Worm (Caenorhabditis elegans) whole organism, L2 larva: Measurements from ENCODE around the gene aqp-2.
A peak's percentile ranks its signal among the peaks of the same experiment; 100 is the strongest.

Source experiments
- F13H6.1 ChIP-seq: sonication (generic microtip); optimal IDR thresholded peaks from 2 replicates; lab custom pipeline; 2016; ENCODE audit warnings: missing genetic modification characterization, missing compliant biosample characterization
- aly-2 ChIP-seq: fragments of 150-350 bp; optimal IDR thresholded peaks from 2 replicates; lab custom pipeline; 2014; ENCODE audit warnings: missing biosample characterization, missing genetic modification characterization
- ama-1 ChIP-seq: fragments of 150-350 bp; optimal IDR thresholded peaks from 2 replicates; lab custom pipeline; 2018; ENCODE audit warnings: inconsistent platforms
- dmd-4 ChIP-seq: sonication (generic microtip); optimal IDR thresholded peaks from 2 replicates; lab custom pipeline; 2017; ENCODE audit warnings: missing biosample characterization, missing genetic modification characterization
- fos-1 ChIP-seq: fragments of 150-350 bp; optimal IDR thresholded peaks from 2 replicates; lab custom pipeline; 2014; ENCODE audit warnings: missing biosample characterization, missing genetic modification characterization
- nhr-25 ChIP-seq: fragments of 150-350 bp; sonication (generic microtip); optimal IDR thresholded peaks from 3 replicates; lab custom pipeline; 2014; ENCODE audit warnings: missing biosample characterization, missing genetic modification characterization
- skn-1 ChIP-seq: sonication (generic microtip); optimal IDR thresholded peaks from 2 replicates; lab custom pipeline; 2017; ENCODE audit warnings: missing biosample characterization, missing genetic modification characterization
- snpc-4 ChIP-seq: fragments of 150-350 bp; optimal IDR thresholded peaks from 2 replicates; lab custom pipeline; 2014; ENCODE audit warnings: missing biosample characterization, missing genetic modification characterization
- unc-62 ChIP-seq: fragments of 150-350 bp; optimal IDR thresholded peaks from 2 replicates; lab custom pipeline; 2014; ENCODE audit warnings: missing biosample characterization, missing genetic modification reagents, missing genetic modification characterization
- ztf-4 ChIP-seq: fragments of 150-350 bp; optimal IDR thresholded peaks from 2 replicates; lab custom pipeline; 2014; ENCODE audit warnings: missing biosample characterization, missing genetic modification characterization

ce11 chrII:9281595-9281994, 19.8 kb upstream of the aqp-2 start:
- no peak for TF ChIP-seq ztf-4 (tag; lab: Kevin White, UChicago)
- TF ChIP-seq unc-62 (GFP tag; lab: Kevin White, UChicago), result no peak
- no peak for TF ChIP-seq dmd-4 (tag; lab: Kevin White, UChicago)
- no peak for TF ChIP-seq aly-2 (tag; lab: Kevin White, UChicago)
- TF ChIP-seq snpc-4 (tag; lab: Kevin White, UChicago), result no peak
- TF ChIP-seq F13H6.1, result no peak
- TF ChIP-seq fos-1 (tag; lab: Kevin White, UChicago), result peak; percentile 42
- no peak for TF ChIP-seq nhr-25
- no peak for TF ChIP-seq ama-1 (lab: Kevin White, UChicago)
- TF ChIP-seq skn-1, result no peak
